Worm (Caenorhabditis elegans) whole organism, L1 larva: ENCODE measurements around the gene R144.12.

Source experiments
- C16A3.4 ChIP-seq: fragments of 150-350 bp; optimal IDR thresholded peaks from 2 replicates; lab custom pipeline; 2014; ENCODE audit warnings: missing biosample characterization, missing genetic modification characterization
- C34B4.2 ChIP-seq: sonication (generic microtip); optimal IDR thresholded peaks from 2 replicates; lab custom pipeline; 2017; ENCODE audit warnings: mild to moderate bottlenecking, missing genetic modification characterization, missing compliant biosample characterization
- aha-1 ChIP-seq: fragments of 150-350 bp; optimal IDR thresholded peaks from 2 replicates; lab custom pipeline; 2014; ENCODE audit warnings: missing biosample characterization, missing genetic modification characterization
- ama-1 ChIP-seq: fragments of 150-350 bp; optimal IDR thresholded peaks from 2 replicates; lab custom pipeline; 2014
- ceh-8 ChIP-seq: fragments of 200-800 bp; sonication (Bioruptor generic); optimal IDR thresholded peaks from 2 replicates; lab custom pipeline; 2018; ENCODE audit warnings: mild to moderate bottlenecking, missing genetic modification characterization, moderate library complexity, missing compliant biosample characterization
- dsc-1 ChIP-seq: sonication (generic microtip); optimal IDR thresholded peaks from 2 replicates; lab custom pipeline; 2016; ENCODE audit warnings: mild to moderate bottlenecking, missing genetic modification characterization, missing compliant biosample characterization
- efl-1 ChIP-seq, 4 experiments: fragments of 150-350 bp; optimal IDR thresholded peaks in 3 of 4; peaks in 1 of 4; 1 replicate in 1 of 4; 2 replicates in 3 of 4; lab custom pipeline; 2014; ENCODE audit warnings: missing biosample characterization in 2 of 4, missing genetic modification characterization in 2 of 4, missing genetic modification reagents in 2 of 4
- egl-13 ChIP-seq: sonication (generic microtip); optimal IDR thresholded peaks from 2 replicates; lab custom pipeline; 2016; ENCODE audit warnings: missing genotype, missing genetic modification reagents, missing genetic modification characterization, missing compliant biosample characterization
- elt-2 ChIP-seq: sonication (generic microtip); optimal IDR thresholded peaks from 2 replicates; lab custom pipeline; 2016; ENCODE audit warnings: missing genetic modification characterization, mild to moderate bottlenecking, inconsistent platforms, missing compliant biosample characterization, missing genetic modification reagents
- elt-3 ChIP-seq, 6 experiments: fragments of 150-350 bp in 1 of 6; sonication (generic microtip); optimal IDR thresholded peaks; 2 replicates each; lab custom pipeline; 2017 to 2018; ENCODE audit warnings: missing biosample characterization in 6 of 6, missing genetic modification characterization in 6 of 6, inconsistent platforms in 1 of 6
- fkh-10 ChIP-seq: sonication (generic microtip); optimal IDR thresholded peaks from 2 replicates; lab custom pipeline; 2017; ENCODE audit warnings: missing biosample characterization, missing genetic modification reagents, missing genetic modification characterization
- fkh-8 ChIP-seq: sonication (generic microtip); optimal IDR thresholded peaks from 2 replicates; lab custom pipeline; 2016; ENCODE audit warnings: mild to moderate bottlenecking, missing genetic modification characterization, missing compliant biosample characterization
- fos-1 ChIP-seq: fragments of 150-350 bp; optimal IDR thresholded peaks from 2 replicates; lab custom pipeline; 2014; ENCODE audit warnings: missing biosample characterization, missing genetic modification characterization
- grh-1 ChIP-seq: fragments of 200-800 bp; sonication (Bioruptor generic); IDR thresholded peaks from 2 replicates; pipeline ENCODE4 v1.3.6; 2022; ENCODE audit warnings: missing genetic modification reagents, missing genetic modification characterization, missing compliant biosample characterization
- jun-1 ChIP-seq: fragments of 150-350 bp; optimal IDR thresholded peaks from 2 replicates; lab custom pipeline; 2014; ENCODE audit warnings: missing biosample characterization, missing genetic modification reagents, missing genetic modification characterization
- lin-13 ChIP-seq: fragments of 150-350 bp; optimal IDR thresholded peaks from 2 replicates; lab custom pipeline; 2014; ENCODE audit warnings: missing biosample characterization, missing genetic modification reagents, missing genetic modification characterization
- lin-15B ChIP-seq: fragments of 150-350 bp; sonication (generic microtip); optimal IDR thresholded peaks from 3 replicates; lab custom pipeline; 2014; ENCODE audit warnings: missing biosample characterization, missing genetic modification characterization
- lin-35 ChIP-seq, 2 experiments: fragments of 150-350 bp; optimal IDR thresholded peaks; 2 replicates each; lab custom pipeline; 2014; ENCODE audit warnings: missing biosample characterization in 2 of 2, missing genetic modification characterization in 2 of 2, missing genetic modification reagents in 2 of 2
- lsy-2 ChIP-seq, 2 experiments: fragments of 150-350 bp; optimal IDR thresholded peaks; 2 replicates each; lab custom pipeline; 2014; ENCODE audit warnings: missing biosample characterization in 2 of 2, missing genetic modification characterization in 2 of 2
- mab-9 ChIP-seq: fragments of 200-800 bp; sonication (Bioruptor generic); IDR thresholded peaks from 2 replicates; pipeline ENCODE4 v1.3.6; 2022; ENCODE audit warnings: missing genetic modification reagents, missing genetic modification characterization, missing compliant biosample characterization
- mep-1 ChIP-seq: fragments of 150-350 bp; optimal IDR thresholded peaks from 2 replicates; lab custom pipeline; 2014; ENCODE audit warnings: missing biosample characterization, missing genetic modification characterization
- nhr-12 ChIP-seq: sonication (generic microtip); optimal IDR thresholded peaks from 2 replicates; lab custom pipeline; 2017; ENCODE audit warnings: missing biosample characterization, missing genetic modification characterization
- nhr-19 ChIP-seq: fragments of 200-800 bp; sonication (Bioruptor generic); conservative IDR thresholded peaks from 2 replicates; pipeline ENCODE4 v1.3.6; 2022; ENCODE audit warnings: missing genetic modification characterization, missing compliant biosample characterization
- nhr-20 ChIP-seq: sonication (generic microtip); optimal IDR thresholded peaks from 2 replicates; lab custom pipeline; 2016; ENCODE audit warnings: mild to moderate bottlenecking, missing genetic modification characterization, missing compliant biosample characterization
- nhr-71 ChIP-seq: sonication (generic microtip); optimal IDR thresholded peaks from 2 replicates; lab custom pipeline; 2016; ENCODE audit warnings: mild to moderate bottlenecking, missing genetic modification characterization, moderate library complexity, missing compliant biosample characterization
- nhr-76 ChIP-seq: sonication (generic microtip); optimal IDR thresholded peaks from 2 replicates; lab custom pipeline; 2017; ENCODE audit warnings: missing biosample characterization, missing genetic modification characterization
- nhr-77 ChIP-seq: fragments of 150-350 bp; optimal IDR thresholded peaks from 2 replicates; lab custom pipeline; 2014; ENCODE audit warnings: missing biosample characterization, missing genetic modification characterization
- nhr-85 ChIP-seq: sonication (generic microtip); peaks from one replicate; lab custom pipeline; 2016; ENCODE audit warnings: missing genetic modification characterization, inconsistent platforms, missing compliant biosample characterization
- pag-3 ChIP-seq: sonication (generic microtip); optimal IDR thresholded peaks from 2 replicates; lab custom pipeline; 2017; ENCODE audit warnings: missing genetic modification characterization, mild to moderate bottlenecking, missing compliant biosample characterization, antibody characterized with exemption, borderline replicate concordance; ENCODE audit not compliant: insufficient read depth
- pax-3 ChIP-seq: fragments of 200-800 bp; sonication (Bioruptor generic); optimal IDR thresholded peaks from 2 replicates; lab custom pipeline; 2018; ENCODE audit warnings: mild to moderate bottlenecking, missing genetic modification characterization, moderate library complexity, missing compliant biosample characterization
- rnt-1 ChIP-seq: sonication (generic microtip); optimal IDR thresholded peaks from 2 replicates; lab custom pipeline; 2016; ENCODE audit warnings: mild to moderate bottlenecking, missing genetic modification characterization, moderate library complexity, missing compliant biosample characterization
- snpc-4 ChIP-seq: fragments of 150-350 bp; optimal IDR thresholded peaks from 2 replicates; lab custom pipeline; 2014; ENCODE audit warnings: missing biosample characterization, missing genetic modification characterization
- sup-37 ChIP-seq: fragments of 200-800 bp; sonication (Bioruptor generic); optimal IDR thresholded peaks from 2 replicates; lab custom pipeline; 2018; ENCODE audit warnings: mild to moderate bottlenecking, missing genetic modification characterization, missing compliant biosample characterization
- swsn-7 ChIP-seq: sonication (generic microtip); optimal IDR thresholded peaks from 2 replicates; lab custom pipeline; 2016; ENCODE audit warnings: missing genetic modification characterization, missing compliant biosample characterization
- tbx-2 ChIP-seq: sonication (generic microtip); optimal IDR thresholded peaks from 2 replicates; lab custom pipeline; 2016; ENCODE audit warnings: missing genetic modification characterization, missing compliant biosample characterization
- unc-62 ChIP-seq: fragments of 150-350 bp; optimal IDR thresholded peaks from 2 replicates; lab custom pipeline; 2014; ENCODE audit warnings: missing biosample characterization, missing genetic modification reagents, missing genetic modification characterization
- unc-98 ChIP-seq: fragments of 200-800 bp; sonication (Bioruptor generic); IDR thresholded peaks from 2 replicates; pipeline ENCODE4 v1.3.6; 2022; ENCODE audit warnings: missing genetic modification characterization, missing compliant biosample characterization
- xbp-1 ChIP-seq: sonication (generic microtip); optimal IDR thresholded peaks from 2 replicates; lab custom pipeline; 2016; ENCODE audit warnings: missing genetic modification characterization, missing compliant biosample characterization
- ztf-4 ChIP-seq: fragments of 150-350 bp; optimal IDR thresholded peaks from 2 replicates; lab custom pipeline; 2014; ENCODE audit warnings: missing biosample characterization, missing genetic modification characterization

Gene R144.12

ce11 chrIII:5031375-5031836 is 24.6 kb upstream of the R144.12 start (continued):
- peak; percentile 71 for TF ChIP-seq ceh-8 (GFP tag; lab: Kevin White, UChicago)
- peak; percentile 28 for TF ChIP-seq ztf-4 (tag; lab: Kevin White, UChicago)
- peak; percentile 67 for TF ChIP-seq nhr-77 (tag; lab: Kevin White, UChicago)
- TF ChIP-seq fkh-8 (tag; lab: Kevin White, UChicago): peak; percentile 69
- peak; percentile 79 for TF ChIP-seq swsn-7 (tag; lab: Kevin White, UChicago)
- peak; percentile 78 for TF ChIP-seq pax-3 (tag; lab: Kevin White, UChicago)
- TF ChIP-seq grh-1: 0 out of 2 replicates have a peak, but pooled peaks have one; percentile 35
- peak; percentile 80 for TF ChIP-seq dsc-1 (tag; lab: Kevin White, UChicago)
- peak; percentile 75 for TF ChIP-seq mab-9 (GFP tag; lab: Robert Waterston, UW)
- peak; percentile 57 for TF ChIP-seq elt-2 (tag; lab: Kevin White, UChicago)
- peak; percentile 70 for TF ChIP-seq egl-13
- TF ChIP-seq lsy-2 (tag; optimal IDR thresholded peaks at IDR 0.05; lab: Kevin White, UChicago): peak; percentile 43 to 79
- TF ChIP-seq C16A3.4 (tag; lab: Kevin White, UChicago): peak; percentile 55
- TF ChIP-seq rnt-1 (tag; lab: Kevin White, UChicago): peak; percentile 58
- peak; percentile 22 for TF ChIP-seq lin-13 (GFP tag; lab: Kevin White, UChicago)
- TF ChIP-seq fkh-10 (GFP tag; lab: Kevin White, UChicago): peak; percentile 35
- peak; percentile 13 to 58 for TF ChIP-seq lin-35 (GFP tag; optimal IDR thresholded peaks at IDR 0.05; lab: Kevin White, UChicago)
- peak; percentile 67 for TF ChIP-seq mep-1 (tag; lab: Kevin White, UChicago)
- TF ChIP-seq sup-37 (GFP tag; lab: Kevin White, UChicago): peak; percentile 83
- peak; percentile 41 for TF ChIP-seq fos-1
- TF ChIP-seq efl-1 (optimal IDR thresholded peaks at IDR 0.05; lab: Kevin White, UChicago): peak; percentile 46 to 47
- TF ChIP-seq efl-1 (GFP tag; optimal IDR thresholded peaks at IDR 0.05 in 1 of 2; lab: Kevin White, UChicago): peak; percentile 29 to 95
- TF ChIP-seq nhr-19 (GFP tag; lab: Robert Waterston, UW): peak; percentile 84
- peak; percentile 77 for TF ChIP-seq jun-1 (tag; lab: Kevin White, UChicago)

- TF ChIP-seq fkh-10 (GFP tag; lab: Kevin White, UChicago) (no peak), nhr-85 (no peak), snpc-4 (tag; lab: Kevin White, UChicago) (no peak), elt-3 (tag; optimal IDR thresholded peaks at IDR 0.05; lab: Kevin White, UChicago) (no peak), ama-1 (lab: Kevin White, UChicago) (no peak), nhr-12 (tag; lab: Kevin White, UChicago) (no peak), tbx-2 (no peak), xbp-1 (tag; lab: Kevin White, UChicago) (no peak), C34B4.2 (tag; lab: Kevin White, UChicago) (no peak), nhr-77 (tag; lab: Kevin White, UChicago) (no peak), nhr-71 (tag; lab: Kevin White, UChicago) (no peak), nhr-76 (tag; lab: Kevin White, UChicago) (no peak), aha-1 (tag; lab: Kevin White, UChicago) (no peak), fkh-8 (tag; lab: Kevin White, UChicago) (no peak), pag-3 (no peak), nhr-20 (no peak), unc-98 (GFP tag; lab: Robert Waterston, UW) (no peak), pax-3 (tag; lab: Kevin White, UChicago) (no peak), elt-2 (tag; lab: Kevin White, UChicago) (no peak), unc-62 (no peak)
These were observed 23.8 kb upstream of the R144.12 start, which contains the start of gene klp-6 for ce11 chrIII:5030629-5031028. klp-6 (plus strand) TSS chrIII:5030929.

DNA sequence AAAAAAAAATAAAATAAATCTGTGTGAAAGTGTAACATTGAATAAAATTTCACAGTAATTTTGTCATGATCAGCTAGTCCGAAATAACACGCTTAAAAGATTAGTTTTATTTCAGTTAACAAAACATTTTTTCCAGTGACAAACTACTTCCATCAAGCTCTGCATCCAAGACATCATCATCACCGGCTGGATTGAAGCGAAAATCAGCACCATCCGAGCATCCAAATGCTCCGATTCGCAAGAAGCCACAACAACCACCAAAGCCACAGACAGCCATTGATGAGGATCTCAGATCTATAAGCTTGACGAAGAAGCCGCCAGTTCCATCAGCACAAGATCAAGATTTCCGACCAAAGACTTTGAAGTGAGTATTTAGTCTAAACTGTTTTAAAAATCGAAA is 20.4 kb upstream of the R144.12 start:
- TF ChIP-seq ztf-4 (tag; lab: Kevin White, UChicago) (no peak), lin-15B (tag; lab: Kevin White, UChicago) (no peak), ceh-8 (GFP tag; lab: Kevin White, UChicago) (no peak), nhr-76 (tag; lab: Kevin White, UChicago) (no peak), C16A3.4 (tag; lab: Kevin White, UChicago) (no peak), nhr-85 (no peak)
